Fruit fly (Drosophila melanogaster) Kc167 (cell line): ENCODE results near the gene CG1998.

Source experiments
- Myc ChIP-seq: fragments of >200 bp; optimal IDR thresholded peaks from 2 replicates; lab custom pipeline; 2017; ENCODE audit warnings: missing external identifiers
- Sin3A ChIP-seq: fragments of >200 bp; optimal IDR thresholded peaks from 2 replicates; lab custom pipeline; 2018; ENCODE audit warnings: missing external identifiers
- h ChIP-seq: fragments of >200 bp; optimal IDR thresholded peaks from 3 replicates; lab custom pipeline; 2018; ENCODE audit warnings: missing external identifiers
- insv ChIP-seq: fragments of >200 bp; optimal IDR thresholded peaks from 3 replicates; lab custom pipeline; 2018; ENCODE audit warnings: missing external identifiers
- psq ChIP-seq: fragments of >200 bp; optimal IDR thresholded peaks from 2 replicates; lab custom pipeline; 2017; ENCODE audit warnings: missing external identifiers
- ttk ChIP-seq: sonication (Bioruptor generic); optimal IDR thresholded peaks from 2 replicates; lab custom pipeline; 2017; ENCODE audit warnings: missing external identifiers

CG1998 gene

dm6 chrX:13412941-13413613 lies at the start of gene CG1998, which contains the start of gene Set2:
TSS of gene CG1998 (minus strand) at chrX:13413074.
TSS of gene Set2 (plus strand) at chrX:13413242.
- TF ChIP-seq ttk (lab: Kevin White, UChicago) (no peak), insv (lab: Kevin White, UChicago) (no peak), h (lab: Kevin White, UChicago) (no peak), Myc (lab: Kevin White, UChicago) (no peak), Sin3A (lab: Kevin White, UChicago) (no peak), psq (no peak)

- no peak for TF ChIP-seq Myc (lab: Kevin White, UChicago)
- no peak for TF ChIP-seq psq
Measured at dm6 chrX:13457563-13457962, 44.7 kb upstream of the CG1998 start, which contains the start of gene CG34324. TSS of gene CG34324 (minus strand) at chrX:13457663.

- TF ChIP-seq insv (lab: Kevin White, UChicago), result no peak
- no peak for TF ChIP-seq Sin3A (lab: Kevin White, UChicago)
- TF ChIP-seq psq, result no peak
Measured at dm6 chrX:13450754-13451153, 37.9 kb upstream of the CG1998 start.

dm6 chrX:13447438-13447837 lies 34.6 kb upstream of the CG1998 start:
- TF ChIP-seq ttk (lab: Kevin White, UChicago) (no peak), Myc (lab: Kevin White, UChicago) (no peak), Sin3A (lab: Kevin White, UChicago) (no peak), h (lab: Kevin White, UChicago) (no peak), psq (no peak), insv (lab: Kevin White, UChicago) (no peak)

dm6 chrX:13445695-13446094 lies 32.8 kb upstream of the CG1998 start, which contains the start of gene Neto:
TSS of gene Neto (plus strand) at chrX:13445903.
- no peak for TF ChIP-seq h (lab: Kevin White, UChicago)
- TF ChIP-seq insv (lab: Kevin White, UChicago), result no peak
- TF ChIP-seq Sin3A (lab: Kevin White, UChicago), result no peak
- no peak for TF ChIP-seq psq
- no peak for TF ChIP-seq ttk (lab: Kevin White, UChicago)
- no peak for TF ChIP-seq Myc (lab: Kevin White, UChicago)

DNA sequence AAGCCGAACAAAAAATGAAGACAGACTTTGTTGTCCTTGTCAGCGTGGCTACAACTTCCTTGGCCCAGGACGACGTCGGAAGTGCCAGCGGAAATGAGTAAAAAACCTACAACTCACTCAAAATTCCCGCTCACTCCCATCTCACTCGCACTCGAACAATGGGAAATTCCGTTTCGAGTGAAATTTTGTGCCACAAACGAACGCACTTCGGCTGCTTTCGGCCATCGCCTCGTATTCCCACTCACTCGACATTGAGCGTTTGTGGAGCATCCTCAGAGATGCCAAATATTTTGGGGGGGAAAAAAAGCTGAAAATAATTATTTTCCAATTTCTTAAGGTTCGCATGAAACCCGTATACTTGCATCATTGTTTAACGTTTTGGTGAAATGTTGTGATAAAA lies 31.8 kb upstream of the CG1998 start:
- TF ChIP-seq h (lab: Kevin White, UChicago) (no peak), ttk (lab: Kevin White, UChicago) (no peak), psq (no peak)

dm6 chrX:13434065-13434464 lies 21.2 kb upstream of the CG1998 start:
- TF ChIP-seq Myc (lab: Kevin White, UChicago) (no peak), h (lab: Kevin White, UChicago) (no peak)

DNA sequence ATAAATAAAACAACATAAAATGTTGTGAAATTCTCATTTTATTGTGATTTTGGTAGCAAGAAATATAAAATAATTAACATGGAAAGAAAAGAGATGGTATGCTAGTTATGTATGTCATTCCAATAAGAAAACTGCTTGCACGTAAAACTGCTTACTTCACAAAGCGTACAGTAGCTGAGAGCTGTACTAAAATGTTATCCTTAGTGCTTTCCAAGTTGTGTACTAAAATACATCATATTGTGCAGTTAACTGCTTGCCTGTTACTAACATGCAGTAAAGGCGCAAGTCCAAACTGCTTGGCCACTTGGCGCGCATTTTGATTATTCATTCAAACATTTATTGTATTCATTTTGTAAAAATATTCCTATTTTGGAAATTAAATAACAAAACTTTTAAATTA lies 8.2 kb upstream of the CG1998 start:
- TF ChIP-seq Myc (lab: Kevin White, UChicago) (no peak), h (lab: Kevin White, UChicago) (no peak), ttk (lab: Kevin White, UChicago) (no peak), insv (lab: Kevin White, UChicago) (no peak), Sin3A (lab: Kevin White, UChicago) (no peak), psq (no peak)

DNA sequence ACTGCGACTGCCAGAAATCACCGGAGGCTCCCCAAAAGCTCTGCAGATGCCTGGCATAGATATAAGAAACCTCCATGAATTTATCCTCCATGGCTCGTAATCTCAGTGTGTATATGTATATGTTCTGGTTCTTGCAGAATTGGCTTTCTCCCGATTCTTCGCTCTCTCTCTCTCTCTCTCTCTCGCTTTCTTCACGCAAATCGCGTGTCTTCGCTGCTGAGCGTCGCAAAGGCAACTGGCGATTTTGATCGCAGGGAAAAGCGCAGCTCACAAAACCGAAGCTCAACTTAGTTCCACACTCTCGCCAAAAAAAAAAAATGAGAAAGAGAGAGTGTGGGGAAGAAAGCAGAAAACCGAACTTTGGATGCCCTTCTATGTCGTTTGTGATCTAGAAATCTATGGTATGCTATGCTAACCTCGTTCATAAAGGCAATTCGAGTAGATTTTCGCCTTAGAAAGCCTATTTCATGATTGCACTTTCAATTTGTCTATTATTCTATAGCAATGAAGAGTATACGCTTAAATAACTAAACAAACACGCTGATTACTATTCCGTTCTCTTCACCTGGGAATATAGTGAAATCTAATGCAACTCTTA lies 1.4 kb downstream of the CG1998 start:
- TF ChIP-seq psq (no peak), insv (lab: Kevin White, UChicago) (no peak), ttk (lab: Kevin White, UChicago) (no peak), Sin3A (lab: Kevin White, UChicago) (no peak), Myc (lab: Kevin White, UChicago) (no peak), h (lab: Kevin White, UChicago) (no peak)

- TF ChIP-seq ttk (lab: Kevin White, UChicago) (no peak), insv (lab: Kevin White, UChicago) (no peak), h (lab: Kevin White, UChicago) (no peak)
Measured at dm6 chrX:13410887-13411286, 2.0 kb downstream of the CG1998 start.

DNA sequence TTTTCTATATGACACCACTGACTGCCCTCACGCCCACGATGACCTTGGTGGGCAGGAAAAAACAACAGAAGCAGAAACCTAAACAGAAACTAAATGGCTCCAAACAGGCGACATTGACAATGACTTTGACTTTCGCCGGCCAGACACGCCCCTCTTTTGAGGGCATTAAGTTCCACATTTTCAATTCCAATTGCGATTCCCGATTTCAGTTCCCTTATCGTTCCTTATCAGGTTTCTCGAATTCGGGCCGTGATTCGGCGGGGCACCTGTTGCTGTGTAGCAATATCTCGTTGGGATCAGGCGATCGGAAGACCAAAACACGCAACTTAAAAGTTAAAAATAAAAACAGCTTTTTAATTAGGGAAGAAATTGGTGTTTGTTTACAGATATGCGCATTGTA lies 5.2 kb downstream of the CG1998 start:
- TF ChIP-seq Sin3A (lab: Kevin White, UChicago) (no peak), Myc (lab: Kevin White, UChicago) (no peak), psq (no peak), h (lab: Kevin White, UChicago) (no peak), ttk (lab: Kevin White, UChicago) (no peak), insv (lab: Kevin White, UChicago) (no peak)

- TF ChIP-seq Myc (lab: Kevin White, UChicago) (no peak), h (lab: Kevin White, UChicago) (no peak), psq (no peak), Sin3A (lab: Kevin White, UChicago) (no peak), ttk (lab: Kevin White, UChicago) (no peak), insv (lab: Kevin White, UChicago) (no peak)
Measured at dm6 chrX:13406293-13406692, 6.6 kb downstream of the CG1998 start.
